Worm (Caenorhabditis elegans) whole organism, L1 larva: ENCODE measurements around the gene Y48A6B.7.
A peak's percentile ranks its signal among the peaks of the same experiment; 100 is the strongest.

Experiments used
- F16B12.6 ChIP-seq: fragments of 150-350 bp; optimal IDR thresholded peaks from 2 replicates; lab custom pipeline; 2014; ENCODE audit warnings: missing biosample characterization, missing genetic modification characterization
- aha-1 ChIP-seq: fragments of 150-350 bp; optimal IDR thresholded peaks from 2 replicates; lab custom pipeline; 2014; ENCODE audit warnings: missing biosample characterization, missing genetic modification characterization
- blmp-1 ChIP-seq: fragments of 150-350 bp; optimal IDR thresholded peaks from 2 replicates; lab custom pipeline; 2014; ENCODE audit warnings: missing biosample characterization, missing genetic modification characterization
- ceh-63 ChIP-seq: fragments of 200-800 bp; sonication (Bioruptor generic); optimal IDR thresholded peaks from 2 replicates; lab custom pipeline; 2018; ENCODE audit warnings: mild to moderate bottlenecking, missing genetic modification characterization, missing compliant biosample characterization
- ceh-88 ChIP-seq: fragments of 200-800 bp; sonication (Bioruptor generic); IDR thresholded peaks from 2 replicates; pipeline ENCODE4 v1.3.6; 2022; ENCODE audit warnings: missing genetic modification characterization, missing compliant biosample characterization
- ceh-90 ChIP-seq: sonication (generic microtip); optimal IDR thresholded peaks from 2 replicates; lab custom pipeline; 2016; ENCODE audit warnings: missing genetic modification characterization, missing compliant biosample characterization
- egl-13 ChIP-seq: sonication (generic microtip); optimal IDR thresholded peaks from 2 replicates; lab custom pipeline; 2016; ENCODE audit warnings: missing genotype, missing genetic modification reagents, missing genetic modification characterization, missing compliant biosample characterization
- elt-3 ChIP-seq, 6 experiments: fragments of 150-350 bp in 1 of 6; sonication (generic microtip); optimal IDR thresholded peaks; 2 replicates each; lab custom pipeline; 2017 to 2018; ENCODE audit warnings: missing biosample characterization in 6 of 6, missing genetic modification characterization in 6 of 6, inconsistent platforms in 1 of 6
- fkh-10 ChIP-seq: sonication (generic microtip); optimal IDR thresholded peaks from 2 replicates; lab custom pipeline; 2017; ENCODE audit warnings: missing biosample characterization, missing genetic modification reagents, missing genetic modification characterization
- fkh-8 ChIP-seq: sonication (generic microtip); optimal IDR thresholded peaks from 2 replicates; lab custom pipeline; 2016; ENCODE audit warnings: mild to moderate bottlenecking, missing genetic modification characterization, missing compliant biosample characterization
- jun-1 ChIP-seq: fragments of 150-350 bp; optimal IDR thresholded peaks from 2 replicates; lab custom pipeline; 2014; ENCODE audit warnings: missing biosample characterization, missing genetic modification reagents, missing genetic modification characterization
- lin-35 ChIP-seq, 2 experiments: fragments of 150-350 bp; optimal IDR thresholded peaks; 2 replicates each; lab custom pipeline; 2014; ENCODE audit warnings: missing biosample characterization in 2 of 2, missing genetic modification characterization in 2 of 2, missing genetic modification reagents in 2 of 2
- lsy-2 ChIP-seq, 2 experiments: fragments of 150-350 bp; optimal IDR thresholded peaks; 2 replicates each; lab custom pipeline; 2014; ENCODE audit warnings: missing biosample characterization in 2 of 2, missing genetic modification characterization in 2 of 2
- nhr-47 ChIP-seq: sonication (generic microtip); optimal IDR thresholded peaks from 2 replicates; lab custom pipeline; 2016; ENCODE audit warnings: mild to moderate bottlenecking, missing genetic modification characterization, moderate library complexity, missing compliant biosample characterization
- nhr-71 ChIP-seq: sonication (generic microtip); optimal IDR thresholded peaks from 2 replicates; lab custom pipeline; 2016; ENCODE audit warnings: mild to moderate bottlenecking, missing genetic modification characterization, moderate library complexity, missing compliant biosample characterization
- nhr-85 ChIP-seq: sonication (generic microtip); peaks from one replicate; lab custom pipeline; 2016; ENCODE audit warnings: missing genetic modification characterization, inconsistent platforms, missing compliant biosample characterization
- pag-3 ChIP-seq: sonication (generic microtip); optimal IDR thresholded peaks from 2 replicates; lab custom pipeline; 2017; ENCODE audit warnings: missing genetic modification characterization, mild to moderate bottlenecking, missing compliant biosample characterization, antibody characterized with exemption, borderline replicate concordance; ENCODE audit not compliant: insufficient read depth
- pax-3 ChIP-seq: fragments of 200-800 bp; sonication (Bioruptor generic); optimal IDR thresholded peaks from 2 replicates; lab custom pipeline; 2018; ENCODE audit warnings: mild to moderate bottlenecking, missing genetic modification characterization, moderate library complexity, missing compliant biosample characterization
- pqm-1 ChIP-seq: sonication (generic microtip); optimal IDR thresholded peaks from 3 replicates; lab custom pipeline; 2017; ENCODE audit warnings: missing biosample characterization, missing genetic modification characterization
- skn-1 ChIP-seq: fragments of 150-350 bp; optimal IDR thresholded peaks from 2 replicates; lab custom pipeline; 2014; ENCODE audit warnings: missing biosample characterization, missing genetic modification characterization
- snpc-4 ChIP-seq: fragments of 150-350 bp; optimal IDR thresholded peaks from 2 replicates; lab custom pipeline; 2014; ENCODE audit warnings: missing biosample characterization, missing genetic modification characterization
- snu-23 ChIP-seq: sonication (generic microtip); optimal IDR thresholded peaks from 2 replicates; lab custom pipeline; 2016; ENCODE audit warnings: missing genetic modification characterization, missing compliant biosample characterization
- sox-4 ChIP-seq: sonication (generic microtip); optimal IDR thresholded peaks from 2 replicates; lab custom pipeline; 2016; ENCODE audit warnings: missing genetic modification characterization, missing compliant biosample characterization
- sup-37 ChIP-seq: fragments of 200-800 bp; sonication (Bioruptor generic); optimal IDR thresholded peaks from 2 replicates; lab custom pipeline; 2018; ENCODE audit warnings: mild to moderate bottlenecking, missing genetic modification characterization, missing compliant biosample characterization
- unc-62 ChIP-seq: fragments of 150-350 bp; optimal IDR thresholded peaks from 2 replicates; lab custom pipeline; 2014; ENCODE audit warnings: missing biosample characterization, missing genetic modification reagents, missing genetic modification characterization
- xbp-1 ChIP-seq: sonication (generic microtip); optimal IDR thresholded peaks from 2 replicates; lab custom pipeline; 2016; ENCODE audit warnings: missing genetic modification characterization, missing compliant biosample characterization
- ztf-4 ChIP-seq: fragments of 150-350 bp; optimal IDR thresholded peaks from 2 replicates; lab custom pipeline; 2014; ENCODE audit warnings: missing biosample characterization, missing genetic modification characterization

The Y48A6B.7 gene

DNA sequence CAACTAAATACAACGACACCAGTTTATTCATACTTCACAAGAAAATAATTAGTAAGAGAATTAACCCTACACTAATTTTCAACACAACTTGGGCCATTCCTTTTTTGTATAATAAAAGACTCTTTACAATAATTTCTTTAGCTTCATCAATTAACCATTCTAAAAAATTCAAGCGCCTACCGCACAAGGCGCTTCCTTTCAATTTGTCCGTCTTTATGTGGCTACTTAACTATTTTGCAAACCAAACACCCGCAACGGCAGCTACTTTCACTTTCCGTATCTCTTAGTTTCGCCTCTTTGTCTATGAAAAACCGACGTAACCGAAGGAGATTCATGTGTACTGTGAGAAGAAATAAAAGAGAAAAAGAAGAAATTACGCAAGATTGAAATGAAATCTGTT is 39.9 kb downstream of the Y48A6B.7 start:
- TF ChIP-seq nhr-47 (tag; lab: Kevin White, UChicago) (peak; percentile 2), nhr-85 (peak; percentile 30), blmp-1 (tag; lab: Kevin White, UChicago) (peak; percentile 57)

DNA sequence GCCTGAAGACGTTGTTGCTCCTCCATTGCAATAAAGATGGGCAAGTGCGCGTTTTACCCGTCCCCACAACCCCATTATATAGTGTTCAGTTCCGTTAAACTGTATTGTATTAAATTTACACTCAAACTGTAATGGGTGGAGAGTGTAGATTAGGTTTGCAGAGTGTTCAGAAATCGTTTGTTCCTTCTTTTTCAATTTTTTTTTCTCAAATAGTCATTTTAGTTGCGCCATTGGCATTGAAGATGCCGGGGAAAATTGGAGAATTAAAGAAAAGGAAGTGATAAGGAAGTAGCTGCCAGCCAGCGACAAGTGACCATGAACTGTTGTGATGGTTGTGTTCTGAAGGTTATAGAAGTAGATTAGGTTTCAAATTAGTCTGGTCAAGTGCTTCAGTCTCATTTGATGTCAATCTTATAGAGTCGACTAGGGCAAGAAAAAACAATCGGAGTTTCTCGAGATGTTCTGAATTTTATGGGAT is 40.8 kb downstream of the Y48A6B.7 start, which contains the start of gene col-93:
Gene col-93 (minus strand): TSS at position 51 of the 478 bp plus-strand sequence.
- TF ChIP-seq pag-3 (tag; lab: Kevin White, UChicago) (peak; percentile 86), pqm-1 (no peak), nhr-85 (peak; percentile 79), fkh-8 (tag; lab: Kevin White, UChicago) (no peak), elt-3 (tag; optimal IDR thresholded peaks at IDR 0.05; lab: Kevin White, UChicago) (peak in 1 of 6 experiments; percentile 28)

DNA sequence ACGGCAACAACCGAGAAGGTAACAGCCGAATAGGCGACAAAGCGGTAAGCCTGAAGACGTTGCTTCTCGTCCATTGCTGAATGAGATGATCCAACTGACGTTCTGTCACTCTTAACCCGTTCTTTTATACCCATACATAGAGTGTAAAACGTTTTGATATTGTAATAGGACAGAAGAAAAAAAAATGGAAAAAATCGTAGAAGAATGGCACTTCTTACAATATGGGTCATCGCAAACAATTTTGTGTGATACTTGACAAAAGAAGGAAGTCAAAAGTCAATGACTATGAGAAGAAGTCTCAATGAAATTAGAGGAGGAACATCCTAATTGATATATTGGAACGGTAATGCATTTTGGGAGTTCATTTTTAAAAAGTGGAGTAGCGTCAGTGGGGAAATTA is 43.2 kb downstream of the Y48A6B.7 start, which contains the start of gene col-92:
Gene col-92 (minus strand): TSS at position 101 of the 400 bp plus-strand sequence.
- TF ChIP-seq ceh-88 (GFP tag; lab: Robert Waterston, UW) (no peak), xbp-1 (tag; lab: Kevin White, UChicago) (no peak), skn-1 (tag; lab: Kevin White, UChicago) (no peak), fkh-10 (no peak), lsy-2 (tag; optimal IDR thresholded peaks at IDR 0.05; lab: Kevin White, UChicago) (no peak)

DNA sequence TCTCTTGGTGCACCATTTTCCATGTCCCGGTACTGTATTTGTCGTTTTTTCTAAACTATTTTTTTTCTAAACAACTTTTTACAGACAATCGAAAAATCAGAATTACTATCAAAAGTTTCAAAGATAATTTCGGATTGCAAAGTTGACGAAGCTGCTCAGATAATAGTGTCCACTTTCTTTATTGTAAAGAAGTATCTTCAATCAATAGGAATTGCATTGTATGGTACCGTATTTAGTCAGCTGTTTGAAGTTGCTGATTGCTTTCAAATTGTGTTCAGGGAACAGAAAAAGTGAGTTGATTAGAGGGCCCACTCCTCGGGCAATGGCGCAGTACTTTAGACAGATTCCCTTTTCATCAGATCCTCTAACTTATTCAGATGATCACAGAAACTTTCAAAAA is 44.8 kb downstream of the Y48A6B.7 start:
- TF ChIP-seq sox-4 (no peak), unc-62 (no peak), ceh-63 (no peak), egl-13 (tag; lab: Kevin White, UChicago) (no peak), lin-35 (GFP tag; optimal IDR thresholded peaks at IDR 0.05; lab: Kevin White, UChicago) (no peak), pag-3 (tag; lab: Kevin White, UChicago) (no peak), F16B12.6 (tag; lab: Kevin White, UChicago) (no peak), nhr-71 (tag; lab: Kevin White, UChicago) (no peak)
- TF ChIP-seq, all 84 proteins: peak for 0

DNA sequence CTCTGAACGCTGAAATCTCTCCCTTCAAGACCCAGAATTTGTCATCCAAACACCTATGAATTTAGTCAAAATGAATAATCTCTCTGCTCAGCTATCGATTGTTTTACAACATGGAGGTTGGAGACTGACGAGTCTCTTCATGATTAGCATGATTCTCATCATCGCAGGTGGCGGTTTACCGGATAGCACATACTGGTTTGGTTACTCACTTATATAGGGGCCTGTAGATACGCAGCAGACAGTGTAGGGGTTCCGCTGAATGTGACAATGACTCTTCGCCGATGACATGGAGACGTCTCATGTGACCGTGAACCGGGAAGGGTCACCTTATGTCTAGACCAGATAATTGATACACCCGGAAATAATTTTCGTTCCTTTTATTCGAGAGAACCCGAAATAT is 49.8 kb downstream of the Y48A6B.7 start:
- peak; percentile 41 for TF ChIP-seq snpc-4 (tag; lab: Kevin White, UChicago)
- no peak for TF ChIP-seq pax-3 (tag; lab: Kevin White, UChicago)
- no peak for TF ChIP-seq lin-35 (GFP tag; optimal IDR thresholded peaks at IDR 0.05; lab: Kevin White, UChicago)
- no peak for TF ChIP-seq ceh-88 (GFP tag; lab: Robert Waterston, UW)
- TF ChIP-seq sup-37 (GFP tag; lab: Kevin White, UChicago) = no peak
- no peak for TF ChIP-seq ztf-4
- TF ChIP-seq ceh-90 (tag; lab: Kevin White, UChicago) = no peak
- TF ChIP-seq nhr-85 = peak; percentile 60
- TF ChIP-seq snu-23 (GFP tag; lab: Kevin White, UChicago) = no peak
- TF ChIP-seq aha-1 (tag; lab: Kevin White, UChicago) = no peak
- no peak for TF ChIP-seq jun-1 (tag; lab: Kevin White, UChicago)
